Worm (Caenorhabditis elegans) whole organism, L1 larva: ENCODE measurements around the gene bcl-7.

Experiments used
- C16A3.4 ChIP-seq: fragments of 150-350 bp; optimal IDR thresholded peaks from 2 replicates; lab custom pipeline; 2014; ENCODE audit warnings: missing biosample characterization, missing genetic modification characterization
- C34B4.2 ChIP-seq: sonication (generic microtip); optimal IDR thresholded peaks from 2 replicates; lab custom pipeline; 2017; ENCODE audit warnings: mild to moderate bottlenecking, missing genetic modification characterization, missing compliant biosample characterization
- aha-1 ChIP-seq: fragments of 150-350 bp; optimal IDR thresholded peaks from 2 replicates; lab custom pipeline; 2014; ENCODE audit warnings: missing biosample characterization, missing genetic modification characterization
- aly-2 ChIP-seq: fragments of 150-350 bp; optimal IDR thresholded peaks from 2 replicates; lab custom pipeline; 2014; ENCODE audit warnings: missing biosample characterization, missing genetic modification characterization
- blmp-1 ChIP-seq: fragments of 150-350 bp; optimal IDR thresholded peaks from 2 replicates; lab custom pipeline; 2014; ENCODE audit warnings: missing biosample characterization, missing genetic modification characterization
- ceh-63 ChIP-seq: fragments of 200-800 bp; sonication (Bioruptor generic); optimal IDR thresholded peaks from 2 replicates; lab custom pipeline; 2018; ENCODE audit warnings: mild to moderate bottlenecking, missing genetic modification characterization, missing compliant biosample characterization
- ceh-8 ChIP-seq: fragments of 200-800 bp; sonication (Bioruptor generic); optimal IDR thresholded peaks from 2 replicates; lab custom pipeline; 2018; ENCODE audit warnings: mild to moderate bottlenecking, missing genetic modification characterization, moderate library complexity, missing compliant biosample characterization
- ceh-82 ChIP-seq, 3 experiments: fragments of 150-350 bp in 1 of 3; sonication (generic microtip) in 2 of 3; optimal IDR thresholded peaks; 2 replicates each; lab custom pipeline; 2014 to 2017; ENCODE audit warnings: missing biosample characterization in 3 of 3, missing genetic modification characterization in 3 of 3
- ceh-88 ChIP-seq: fragments of 200-800 bp; sonication (Bioruptor generic); IDR thresholded peaks from 2 replicates; pipeline ENCODE4 v1.3.6; 2022; ENCODE audit warnings: missing genetic modification characterization, missing compliant biosample characterization
- ceh-90 ChIP-seq: sonication (generic microtip); optimal IDR thresholded peaks from 2 replicates; lab custom pipeline; 2016; ENCODE audit warnings: missing genetic modification characterization, missing compliant biosample characterization
- ces-1 ChIP-seq: fragments of 150-350 bp; optimal IDR thresholded peaks from 2 replicates; lab custom pipeline; 2014; ENCODE audit warnings: missing biosample characterization, missing genetic modification reagents, missing genetic modification characterization
- efl-3 ChIP-seq: fragments of 200-800 bp; sonication (Bioruptor generic); optimal IDR thresholded peaks from 2 replicates; lab custom pipeline; 2018; ENCODE audit warnings: mild to moderate bottlenecking, missing genetic modification characterization, missing compliant biosample characterization
- egl-27 ChIP-seq, 2 experiments: fragments of 150-350 bp in 1 of 2; sonication (generic microtip); optimal IDR thresholded peaks; 3 replicates each; lab custom pipeline; 2017 to 2018; ENCODE audit warnings: missing biosample characterization in 2 of 2, missing genetic modification characterization in 2 of 2, missing genetic modification reagents in 2 of 2
- elt-2 ChIP-seq: sonication (generic microtip); optimal IDR thresholded peaks from 2 replicates; lab custom pipeline; 2016; ENCODE audit warnings: missing genetic modification characterization, mild to moderate bottlenecking, inconsistent platforms, missing compliant biosample characterization, missing genetic modification reagents
- elt-3 ChIP-seq, 6 experiments: fragments of 150-350 bp in 1 of 6; sonication (generic microtip); optimal IDR thresholded peaks; 2 replicates each; lab custom pipeline; 2017 to 2018; ENCODE audit warnings: missing biosample characterization in 6 of 6, missing genetic modification characterization in 6 of 6, inconsistent platforms in 1 of 6
- ets-5 ChIP-seq: fragments of 200-800 bp; sonication (Bioruptor generic); IDR thresholded peaks from 2 replicates; pipeline ENCODE4 v1.3.6; 2022; ENCODE audit warnings: missing genetic modification characterization, missing compliant biosample characterization
- fkh-10 ChIP-seq: sonication (generic microtip); optimal IDR thresholded peaks from 2 replicates; lab custom pipeline; 2017; ENCODE audit warnings: missing biosample characterization, missing genetic modification reagents, missing genetic modification characterization
- fkh-4 ChIP-seq: sonication (generic microtip); optimal IDR thresholded peaks from 2 replicates; lab custom pipeline; 2016; ENCODE audit warnings: missing compliant biosample characterization, missing genetic modification characterization, borderline replicate concordance
- fos-1 ChIP-seq: fragments of 150-350 bp; optimal IDR thresholded peaks from 2 replicates; lab custom pipeline; 2014; ENCODE audit warnings: missing biosample characterization, missing genetic modification characterization
- hlh-17 ChIP-seq: fragments of 200-800 bp; sonication (Bioruptor generic); optimal IDR thresholded peaks from 2 replicates; lab custom pipeline; 2018; ENCODE audit warnings: missing genetic modification characterization, mild to moderate bottlenecking, missing compliant biosample characterization, moderate library complexity, borderline replicate concordance
- hlh-4 ChIP-seq: sonication (generic microtip); optimal IDR thresholded peaks from 2 replicates; lab custom pipeline; 2016; ENCODE audit warnings: mild to moderate bottlenecking, missing genetic modification characterization, missing compliant biosample characterization
- hpl-2 ChIP-seq: fragments of 150-350 bp; optimal IDR thresholded peaks from 2 replicates; lab custom pipeline; 2014; ENCODE audit warnings: missing biosample characterization, missing genetic modification reagents, missing genetic modification characterization
- irx-1 ChIP-seq: sonication (generic microtip); optimal IDR thresholded peaks from 2 replicates; lab custom pipeline; 2016; ENCODE audit warnings: missing genetic modification characterization, missing compliant biosample characterization
- jun-1 ChIP-seq: fragments of 150-350 bp; optimal IDR thresholded peaks from 2 replicates; lab custom pipeline; 2014; ENCODE audit warnings: missing biosample characterization, missing genetic modification reagents, missing genetic modification characterization
- lin-15B ChIP-seq: fragments of 150-350 bp; sonication (generic microtip); optimal IDR thresholded peaks from 3 replicates; lab custom pipeline; 2014; ENCODE audit warnings: missing biosample characterization, missing genetic modification characterization
- lin-35 ChIP-seq, 2 experiments: fragments of 150-350 bp; optimal IDR thresholded peaks; 2 replicates each; lab custom pipeline; 2014; ENCODE audit warnings: missing biosample characterization in 2 of 2, missing genetic modification characterization in 2 of 2, missing genetic modification reagents in 2 of 2
- lin-39 ChIP-seq: fragments of 150-350 bp; optimal IDR thresholded peaks from 2 replicates; lab custom pipeline; 2014; ENCODE audit warnings: missing biosample characterization, missing genetic modification reagents, missing genetic modification characterization
- mab-9 ChIP-seq: fragments of 200-800 bp; sonication (Bioruptor generic); IDR thresholded peaks from 2 replicates; pipeline ENCODE4 v1.3.6; 2022; ENCODE audit warnings: missing genetic modification reagents, missing genetic modification characterization, missing compliant biosample characterization
- mef-2 ChIP-seq: fragments of 150-350 bp; optimal IDR thresholded peaks from 2 replicates; lab custom pipeline; 2014; ENCODE audit warnings: missing biosample characterization, missing genetic modification characterization
- mep-1 ChIP-seq: fragments of 150-350 bp; optimal IDR thresholded peaks from 2 replicates; lab custom pipeline; 2014; ENCODE audit warnings: missing biosample characterization, missing genetic modification characterization
- nhr-19 ChIP-seq: fragments of 200-800 bp; sonication (Bioruptor generic); conservative IDR thresholded peaks from 2 replicates; pipeline ENCODE4 v1.3.6; 2022; ENCODE audit warnings: missing genetic modification characterization, missing compliant biosample characterization
- nhr-28 ChIP-seq: fragments of 150-350 bp; optimal IDR thresholded peaks from 2 replicates; lab custom pipeline; 2014; ENCODE audit warnings: missing biosample characterization, missing genetic modification characterization
- nhr-71 ChIP-seq: sonication (generic microtip); optimal IDR thresholded peaks from 2 replicates; lab custom pipeline; 2016; ENCODE audit warnings: mild to moderate bottlenecking, missing genetic modification characterization, moderate library complexity, missing compliant biosample characterization
- nhr-77 ChIP-seq: fragments of 150-350 bp; optimal IDR thresholded peaks from 2 replicates; lab custom pipeline; 2014; ENCODE audit warnings: missing biosample characterization, missing genetic modification characterization
- nhr-84 ChIP-seq: sonication (generic microtip); optimal IDR thresholded peaks from 2 replicates; lab custom pipeline; 2017; ENCODE audit warnings: missing biosample characterization, missing genetic modification characterization
- nhr-85 ChIP-seq: sonication (generic microtip); peaks from one replicate; lab custom pipeline; 2016; ENCODE audit warnings: missing genetic modification characterization, inconsistent platforms, missing compliant biosample characterization
- nhr-90 ChIP-seq: sonication (generic microtip); optimal IDR thresholded peaks from 2 replicates; lab custom pipeline; 2016; ENCODE audit warnings: mild to moderate bottlenecking, missing genetic modification characterization, missing compliant biosample characterization; ENCODE audit not compliant: poor library complexity
- pag-3 ChIP-seq: sonication (generic microtip); optimal IDR thresholded peaks from 2 replicates; lab custom pipeline; 2017; ENCODE audit warnings: missing genetic modification characterization, mild to moderate bottlenecking, missing compliant biosample characterization, antibody characterized with exemption, borderline replicate concordance; ENCODE audit not compliant: insufficient read depth
- pax-3 ChIP-seq: fragments of 200-800 bp; sonication (Bioruptor generic); optimal IDR thresholded peaks from 2 replicates; lab custom pipeline; 2018; ENCODE audit warnings: mild to moderate bottlenecking, missing genetic modification characterization, moderate library complexity, missing compliant biosample characterization
- skn-1 ChIP-seq: fragments of 150-350 bp; optimal IDR thresholded peaks from 2 replicates; lab custom pipeline; 2014; ENCODE audit warnings: missing biosample characterization, missing genetic modification characterization
- snu-23 ChIP-seq: sonication (generic microtip); optimal IDR thresholded peaks from 2 replicates; lab custom pipeline; 2016; ENCODE audit warnings: missing genetic modification characterization, missing compliant biosample characterization
- sptf-1 ChIP-seq: fragments of 150-350 bp; optimal IDR thresholded peaks from 2 replicates; lab custom pipeline; 2014; ENCODE audit warnings: missing biosample characterization, missing genetic modification characterization
- swsn-7 ChIP-seq: sonication (generic microtip); optimal IDR thresholded peaks from 2 replicates; lab custom pipeline; 2016; ENCODE audit warnings: missing genetic modification characterization, missing compliant biosample characterization
- tbx-2 ChIP-seq: sonication (generic microtip); optimal IDR thresholded peaks from 2 replicates; lab custom pipeline; 2016; ENCODE audit warnings: missing genetic modification characterization, missing compliant biosample characterization
- tlp-1 ChIP-seq: fragments of 150-350 bp; optimal IDR thresholded peaks from 2 replicates; lab custom pipeline; 2014; ENCODE audit warnings: missing biosample characterization, missing genetic modification characterization
- unc-30 ChIP-seq: sonication (generic microtip); optimal IDR thresholded peaks from 2 replicates; lab custom pipeline; 2017; ENCODE audit warnings: missing biosample characterization, missing genetic modification characterization
- unc-62 ChIP-seq: fragments of 150-350 bp; optimal IDR thresholded peaks from 2 replicates; lab custom pipeline; 2014; ENCODE audit warnings: missing biosample characterization, missing genetic modification reagents, missing genetic modification characterization
- unc-86 ChIP-seq: sonication (generic microtip); optimal IDR thresholded peaks from 2 replicates; lab custom pipeline; 2016; ENCODE audit warnings: missing genetic modification characterization, missing compliant biosample characterization
- vab-15 ChIP-seq: sonication (generic microtip); optimal IDR thresholded peaks from 2 replicates; lab custom pipeline; 2017; ENCODE audit warnings: missing genotype, mild to moderate bottlenecking, missing genetic modification characterization, missing compliant biosample characterization
- xbp-1 ChIP-seq: sonication (generic microtip); optimal IDR thresholded peaks from 2 replicates; lab custom pipeline; 2016; ENCODE audit warnings: missing genetic modification characterization, missing compliant biosample characterization
- zag-1 ChIP-seq: fragments of 150-350 bp; optimal IDR thresholded peaks from 2 replicates; lab custom pipeline; 2014; ENCODE audit warnings: missing biosample characterization, missing genetic modification characterization
- zip-4 ChIP-seq: fragments of 200-800 bp; sonication (Bioruptor generic); optimal IDR thresholded peaks from 2 replicates; lab custom pipeline; 2018; ENCODE audit warnings: mild to moderate bottlenecking, missing genetic modification characterization, moderate library complexity, missing compliant biosample characterization
- ztf-4 ChIP-seq: fragments of 150-350 bp; optimal IDR thresholded peaks from 2 replicates; lab custom pipeline; 2014; ENCODE audit warnings: missing biosample characterization, missing genetic modification characterization

The bcl-7 gene

ce11 chrIII:5879291-5879968 is 46.5 kb upstream of the bcl-7 start, which contains the start of gene hpo-10:
hpo-10 (plus strand) TSS chrIII:5879489.
- peak in 1 of 3 experiments; percentile 32 for TF ChIP-seq ceh-82 (tag; optimal IDR thresholded peaks at IDR 0.05; lab: Kevin White, UChicago)
- TF ChIP-seq hlh-4 (tag; lab: Kevin White, UChicago): no peak
- TF ChIP-seq aly-2 (tag; lab: Kevin White, UChicago): no peak
- TF ChIP-seq ztf-4 (tag; lab: Kevin White, UChicago): no peak
- no peak for TF ChIP-seq nhr-84 (tag; lab: Kevin White, UChicago)
- TF ChIP-seq elt-2: no peak
- peak; percentile 14 to 44 for TF ChIP-seq lin-35 (GFP tag; optimal IDR thresholded peaks at IDR 0.05; lab: Kevin White, UChicago)
- TF ChIP-seq blmp-1 (tag; lab: Kevin White, UChicago): peak; percentile 54
- TF ChIP-seq fkh-4: no peak
- TF ChIP-seq egl-27 (tag; optimal IDR thresholded peaks at IDR 0.05; lab: Kevin White, UChicago): no peak
- no peak for TF ChIP-seq skn-1 (tag; lab: Kevin White, UChicago)
- no peak for TF ChIP-seq ceh-90 (tag; lab: Kevin White, UChicago)
- no peak for TF ChIP-seq nhr-28 (tag; lab: Kevin White, UChicago)
- no peak for TF ChIP-seq ceh-88 (GFP tag; lab: Robert Waterston, UW)
- no peak for TF ChIP-seq irx-1 (tag; lab: Kevin White, UChicago)
- no peak for TF ChIP-seq jun-1 (tag; lab: Kevin White, UChicago)
- no peak for TF ChIP-seq lin-39 (tag; lab: Kevin White, UChicago)
- TF ChIP-seq ceh-63 (GFP tag; lab: Kevin White, UChicago): no peak
- no peak for TF ChIP-seq zip-4 (GFP tag; lab: Kevin White, UChicago)
- TF ChIP-seq fkh-10: no peak
- TF ChIP-seq pag-3 (tag; lab: Kevin White, UChicago): no peak
- no peak for TF ChIP-seq xbp-1 (tag; lab: Kevin White, UChicago)
- TF ChIP-seq pax-3: no peak
- peak; percentile 33 for TF ChIP-seq C16A3.4 (tag; lab: Kevin White, UChicago)
- no peak for TF ChIP-seq hlh-17
- no peak for TF ChIP-seq lin-15B
- TF ChIP-seq ets-5 (GFP tag; lab: Robert Waterston, UW): no peak
- no peak for TF ChIP-seq unc-86
- no peak for TF ChIP-seq swsn-7 (tag; lab: Kevin White, UChicago)
- no peak for TF ChIP-seq zag-1 (tag; lab: Kevin White, UChicago)
- TF ChIP-seq fos-1: no peak
- no peak for TF ChIP-seq sptf-1 (tag; lab: Kevin White, UChicago)
- no peak for TF ChIP-seq mab-9 (GFP tag; lab: Robert Waterston, UW)
- TF ChIP-seq vab-15 (tag; lab: Kevin White, UChicago): no peak
- TF ChIP-seq hpl-2 (GFP tag; lab: Kevin White, UChicago): no peak
- no peak for TF ChIP-seq nhr-85 (tag; lab: Kevin White, UChicago)
- no peak for TF ChIP-seq unc-62 (GFP tag; lab: Kevin White, UChicago)
- TF ChIP-seq C34B4.2: no peak
- TF ChIP-seq nhr-77: no peak
- TF ChIP-seq unc-30 (tag; lab: Kevin White, UChicago): no peak
- no peak for TF ChIP-seq mef-2
- no peak for TF ChIP-seq nhr-19
- no peak for TF ChIP-seq ces-1 (GFP tag; lab: Kevin White, UChicago)
- TF ChIP-seq tbx-2: no peak
- TF ChIP-seq snu-23 (GFP tag; lab: Kevin White, UChicago): peak; percentile 27
- no peak for TF ChIP-seq mep-1 (tag; lab: Kevin White, UChicago)
- TF ChIP-seq ceh-8 (GFP tag; lab: Kevin White, UChicago): no peak
- no peak for TF ChIP-seq efl-3 (GFP tag; lab: Kevin White, UChicago)
- TF ChIP-seq elt-3 (tag; optimal IDR thresholded peaks at IDR 0.05; lab: Kevin White, UChicago): no peak
- no peak for TF ChIP-seq tlp-1 (tag; lab: Kevin White, UChicago)
- no peak for TF ChIP-seq nhr-90 (tag; lab: Kevin White, UChicago)
- TF ChIP-seq aha-1 (tag; lab: Kevin White, UChicago): no peak
- peak; percentile 44 for TF ChIP-seq nhr-71 (tag; lab: Kevin White, UChicago)
